Worm (Caenorhabditis elegans): ENCODE data around the gene hlh-15.

Gene hlh-15

DNA sequence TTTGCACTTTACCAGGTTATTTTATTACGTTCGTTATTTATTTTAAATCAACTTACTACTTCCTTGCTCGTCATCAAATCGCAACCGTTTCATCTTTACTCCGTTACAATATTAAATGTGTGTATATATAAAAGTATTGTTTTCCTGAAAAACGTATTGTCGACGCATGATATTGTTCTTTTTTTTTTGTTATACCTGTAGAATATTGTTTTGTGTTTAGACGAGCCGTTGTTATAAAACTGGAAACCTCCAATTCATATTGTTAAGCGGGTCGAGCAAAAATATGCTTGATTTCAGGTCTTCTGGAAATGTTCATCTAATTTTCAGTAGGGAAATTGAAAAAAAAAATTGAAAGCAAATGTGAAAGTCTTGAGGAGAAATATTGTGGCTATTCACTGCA lies 25.7 kb upstream of the hlh-15 start, which contains the start of gene gid-2:
Gene gid-2 (minus strand): TSS at position 101 of the 400 bp plus-strand sequence.
- TF ChIP-seq xbp-1 (tag; optimal IDR thresholded peaks at IDR 0.05) (no peak), dsc-1 (tag; optimal IDR thresholded peaks at IDR 0.05) (peak; percentile 59)

DNA sequence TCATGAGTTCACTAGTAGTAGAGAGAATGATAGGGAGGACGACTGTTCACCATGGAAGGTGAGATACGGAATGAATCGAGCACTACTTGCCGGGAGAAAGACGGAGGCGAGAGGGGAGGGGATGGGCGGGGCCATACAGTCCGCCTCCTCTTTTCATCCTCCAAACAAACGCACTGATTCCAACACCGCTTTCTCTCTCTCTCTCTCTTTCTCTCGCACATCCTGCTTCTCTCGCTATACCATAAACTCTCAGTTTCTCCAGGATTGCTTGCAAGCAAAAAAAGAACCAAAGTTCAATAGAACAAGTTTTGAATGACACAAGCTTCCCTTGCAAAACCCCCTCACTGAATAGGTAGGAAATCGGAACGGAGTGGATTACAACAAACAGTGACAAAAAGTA lies 22.2 kb upstream of the hlh-15 start:
- no peak for TF ChIP-seq nhr-90 (tag; optimal IDR thresholded peaks at IDR 0.05; ENCODE audit: poor library complexity)
- TF ChIP-seq blmp-1 (tag; optimal IDR thresholded peaks at IDR 0.05): peak; percentile 75

DNA sequence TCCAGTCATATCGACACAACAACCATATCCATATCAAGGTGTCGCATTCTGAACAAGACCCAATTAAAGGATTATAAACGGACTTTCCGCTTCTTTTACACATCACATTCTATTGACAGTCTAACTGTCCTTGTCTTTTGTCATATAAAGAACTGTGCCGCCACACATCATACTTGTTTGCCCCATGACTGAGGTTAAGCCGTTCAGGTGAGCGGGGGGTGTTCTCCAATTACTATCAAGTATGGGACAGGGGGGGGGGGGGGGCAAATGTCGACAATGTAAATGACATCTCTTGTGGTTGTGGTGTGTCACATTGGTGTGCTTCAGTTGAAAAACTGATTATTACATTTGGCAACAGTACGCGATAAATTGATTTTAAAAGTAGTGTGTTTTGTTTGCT lies 20.6 kb upstream of the hlh-15 start:
- TF ChIP-seq dpl-1 (GFP tag; optimal IDR thresholded peaks at IDR 0.05) (no peak), snu-23 (GFP tag; optimal IDR thresholded peaks at IDR 0.05) (no peak), egl-27 (tag; optimal IDR thresholded peaks at IDR 0.05) (no peak), aly-2 (tag; optimal IDR thresholded peaks at IDR 0.05) (no peak)

DNA sequence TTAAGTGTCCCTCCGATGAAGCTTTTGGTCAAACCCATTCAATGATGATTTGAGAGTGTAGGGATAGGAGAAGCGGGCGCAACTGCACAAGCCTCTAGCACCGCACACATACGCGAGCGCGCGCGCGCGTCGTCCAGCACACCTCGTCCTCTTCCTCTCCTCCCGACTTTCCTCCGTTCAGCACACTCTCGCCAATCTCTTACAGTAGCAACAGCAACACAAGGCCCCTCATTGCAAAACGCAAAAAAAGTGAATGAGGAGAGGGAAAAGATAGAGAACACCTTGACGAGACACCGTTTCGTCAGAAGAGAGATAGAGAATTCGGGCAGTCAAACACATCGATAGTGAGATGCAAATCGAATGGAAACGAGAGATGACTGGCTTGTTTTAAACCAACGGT lies 19.3 kb upstream of the hlh-15 start:
- TF ChIP-seq unc-86 (tag; optimal IDR thresholded peaks at IDR 0.05) (no peak), nhr-11 (tag; optimal IDR thresholded peaks at IDR 0.05) (no peak), ces-1 (GFP tag; optimal IDR thresholded peaks at IDR 0.05) (no peak), sup-37 (GFP tag; optimal IDR thresholded peaks at IDR 0.05) (no peak), nhr-237 (tag; optimal IDR thresholded peaks at IDR 0.05) (no peak), egl-13 (tag; optimal IDR thresholded peaks at IDR 0.05) (no peak), unc-98 (GFP tag; IDR thresholded peaks at IDR 0.05) (no peak), hpl-2 (GFP tag; optimal IDR thresholded peaks at IDR 0.05) (no peak), hlh-4 (tag; optimal IDR thresholded peaks at IDR 0.05) (no peak), snu-23 (GFP tag; optimal IDR thresholded peaks at IDR 0.05) (peak; percentile 67), aha-1 (tag; optimal IDR thresholded peaks at IDR 0.05) (no peak), dsc-1 (tag; optimal IDR thresholded peaks at IDR 0.05) (peak; percentile 39), zag-1 (tag; optimal IDR thresholded peaks at IDR 0.05) (no peak), elt-3 (tag; optimal IDR thresholded peaks at IDR 0.05) (peak in 1 of 6 experiments; percentile 19), efl-3 (GFP tag; optimal IDR thresholded peaks at IDR 0.05) (no peak), lsy-2 (tag; optimal IDR thresholded peaks at IDR 0.05) (peak; percentile 13 to 52), nhr-20 (tag; optimal IDR thresholded peaks at IDR 0.05) (peak; percentile 52), nhr-71 (tag; optimal IDR thresholded peaks at IDR 0.05) (peak; percentile 54), lin-35 (GFP tag; optimal IDR thresholded peaks at IDR 0.05) (peak in 1 of 2 experiments; percentile 48), rnt-1 (tag; optimal IDR thresholded peaks at IDR 0.05) (peak; percentile 52), tbx-2 (tag; optimal IDR thresholded peaks at IDR 0.05) (peak; percentile 28), swsn-7 (tag; optimal IDR thresholded peaks at IDR 0.05) (peak; percentile 44), zip-4 (GFP tag; optimal IDR thresholded peaks at IDR 0.05) (no peak), unc-30 (tag; optimal IDR thresholded peaks at IDR 0.05) (no peak), efl-1 (optimal IDR thresholded peaks at IDR 0.05) (no peak), efl-1 (GFP tag; optimal IDR thresholded peaks at IDR 0.05 in 1 of 2) (no peak), lin-14 (GFP tag; optimal IDR thresholded peaks at IDR 0.05) (peak; percentile 93), mep-1 (tag; optimal IDR thresholded peaks at IDR 0.05) (peak; percentile 82), unc-62 (GFP tag; optimal IDR thresholded peaks at IDR 0.05) (no peak), lir-3 (tag; optimal IDR thresholded peaks at IDR 0.05; ENCODE audit: poor library complexity) (no peak), nhr-90 (tag; optimal IDR thresholded peaks at IDR 0.05; ENCODE audit: poor library complexity) (no peak), fkh-8 (tag; optimal IDR thresholded peaks at IDR 0.05) (no peak), dpl-1 (GFP tag; optimal IDR thresholded peaks at IDR 0.05) (peak in 1 of 3 experiments; percentile 8), fkh-10 (GFP tag; optimal IDR thresholded peaks at IDR 0.05) (no peak), sptf-1 (tag; optimal IDR thresholded peaks at IDR 0.05) (no peak), nhr-47 (tag; optimal IDR thresholded peaks at IDR 0.05) (peak; percentile 30), mef-2 (tag; optimal IDR thresholded peaks at IDR 0.05) (no peak), irx-1 (tag; optimal IDR thresholded peaks at IDR 0.05) (peak; percentile 27), ceh-82 (tag; optimal IDR thresholded peaks at IDR 0.05) (peak; percentile 4 to 41 (median 25)), fos-1 (tag; optimal IDR thresholded peaks at IDR 0.05) (no peak), egl-27 (tag; optimal IDR thresholded peaks at IDR 0.05) (peak in 1 of 2 experiments; percentile 7), jun-1 (tag; optimal IDR thresholded peaks at IDR 0.05) (peak; percentile 1), nhr-85 (tag) (no peak), skn-1 (tag; optimal IDR thresholded peaks at IDR 0.05) (peak; percentile 95)
